Worm (Caenorhabditis elegans) whole organism, midembryonic: ENCODE measurements around the gene top-2.

Source experiments
- med-1 ChIP-seq: sonication (generic microtip); optimal IDR thresholded peaks from 2 replicates; lab custom pipeline; 2017; ENCODE audit warnings: missing genetic modification characterization, mild to moderate bottlenecking, missing compliant biosample characterization, antibody characterized with exemption, missing genetic modification reagents; ENCODE audit not compliant: insufficient read depth
- tab-1 ChIP-seq: fragments of 200-800 bp; sonication (Bioruptor generic); IDR thresholded peaks from 2 replicates; pipeline ENCODE4 v1.3.6; 2022; ENCODE audit warnings: missing genetic modification characterization, missing compliant biosample characterization
- ztf-23 ChIP-seq: fragments of 200-800 bp; sonication (Bioruptor generic); IDR thresholded peaks from 2 replicates; pipeline ENCODE4 v1.3.6; 2022; ENCODE audit warnings: missing genetic modification reagents, missing genetic modification characterization, missing compliant biosample characterization

ce11 chrII:11860623-11861079 is 14.3 kb upstream of the top-2 start, which contains the start of gene K12D12.5:
- TF ChIP-seq ztf-23 (GFP tag; lab: Robert Waterston, UW) = no peak
- TF ChIP-seq med-1 (GFP tag; lab: Kevin White, UChicago) = no peak
- TF ChIP-seq tab-1 (GFP tag; lab: Robert Waterston, UW) = no peak
